Fruit fly (Drosophila melanogaster): Measurements from ENCODE around the gene sNPF.

sNPF gene

DNA sequence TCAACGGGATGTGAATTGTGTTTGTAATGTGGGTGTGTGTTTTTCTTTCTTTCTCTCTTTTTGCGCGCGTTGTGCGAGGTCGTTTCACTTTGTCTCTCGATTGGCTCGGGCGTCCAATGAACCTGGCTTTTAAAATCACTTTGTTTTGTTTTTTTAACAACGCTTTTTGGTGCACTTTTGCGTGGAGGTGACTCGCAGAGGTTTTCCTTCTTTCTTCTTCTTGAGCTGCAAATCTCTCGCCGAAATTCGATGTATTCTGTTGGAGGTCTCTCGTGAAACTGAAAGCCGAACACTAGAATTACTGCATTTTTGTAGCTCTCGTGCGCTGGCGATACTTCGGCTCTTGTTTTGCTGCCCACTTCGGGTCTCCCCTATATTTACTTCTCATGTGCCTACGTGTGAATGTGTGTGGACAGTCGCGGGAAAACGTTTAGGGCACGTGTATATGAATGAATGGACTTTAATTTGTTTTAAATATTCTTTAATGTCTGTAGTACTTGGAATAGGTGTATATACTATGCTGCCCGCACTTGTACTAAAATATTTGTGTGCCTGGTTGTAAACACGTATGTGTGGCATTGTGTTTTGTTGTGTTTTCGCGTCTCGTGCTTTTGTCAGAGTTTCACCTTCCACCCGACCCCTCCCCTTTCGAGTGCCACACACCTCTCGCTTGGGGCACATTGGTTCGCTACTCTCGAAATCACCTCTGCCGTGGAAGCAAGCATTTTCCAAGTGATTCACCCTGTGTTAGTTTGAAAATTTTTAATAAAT lies 57.3 kb downstream of the sNPF start, which contains the start of gene fok (continued):
- TF ChIP-seq CG10543 (GFP tag; optimal IDR thresholded peaks at IDR 0.05) (peak; percentile 100), CG2129 (GFP tag; IDR thresholded peaks at IDR 0.05; ENCODE audit: partially characterized antibody) (no peak), pzg (GFP tag; optimal IDR thresholded peaks at IDR 0.05) (peak; percentile 23), tgo (GFP tag; IDR thresholded peaks at IDR 0.05) (peak; percentile 97), zfh1 (GFP tag; IDR thresholded peaks at IDR 0.05) (peak; percentile 98), H15 (GFP tag; IDR thresholded peaks at IDR 0.05) (peak; percentile 87), CG4360 (GFP tag; IDR thresholded peaks at IDR 0.05) (peak; percentile 49; the same call in 1 of the 2 replicates), CG11560 (tag; IDR thresholded peaks at IDR 0.05) (peak; percentile 86), Doc3 (GFP tag; IDR thresholded peaks at IDR 0.05; ENCODE audit: partially characterized antibody) (0 out of 3 replicates have a peak, but pooled peaks have one; percentile 31), CG2202 (tag; optimal IDR thresholded peaks at IDR 0.05) (peak; percentile 91), cas (GFP tag; IDR thresholded peaks at IDR 0.05) (peak; percentile 82), CG3407 (GFP tag; optimal IDR thresholded peaks at IDR 0.05) (peak; percentile 91), Kr (GFP tag; optimal IDR thresholded peaks at IDR 0.05) (peak; percentile 30), CG8924 (tag; optimal IDR thresholded peaks at IDR 0.05) (peak; percentile 98), Camta (GFP tag; optimal IDR thresholded peaks at IDR 0.05) (peak; percentile 93), fu2 (GFP tag; optimal IDR thresholded peaks at IDR 0.05) (peak; percentile 92), fd96Cb (tag; optimal IDR thresholded peaks at IDR 0.05) (peak; percentile 94), CG6854 (GFP tag; optimal IDR thresholded peaks at IDR 0.05) (peak; percentile 95), Mes4 (GFP tag; optimal IDR thresholded peaks at IDR 0.05) (peak; percentile 88), Fer1 (GFP tag; optimal IDR thresholded peaks at IDR 0.05) (peak; percentile 99), tin (GFP tag; optimal IDR thresholded peaks at IDR 0.05) (peak; percentile 93), CG11456 (GFP tag; IDR thresholded peaks at IDR 0.05) (peak; percentile 99), luna (GFP tag; optimal IDR thresholded peaks at IDR 0.05) (peak; percentile 53), CG33213 (GFP tag; optimal IDR thresholded peaks at IDR 0.05) (peak; percentile 92), CG4707 (GFP tag; optimal IDR thresholded peaks at IDR 0.05) (peak; percentile 87), CG9727 (GFP tag; optimal IDR thresholded peaks at IDR 0.05) (peak; percentile 96), Hmr (GFP tag; optimal IDR thresholded peaks at IDR 0.05) (peak; percentile 98), D19A (tag; optimal IDR thresholded peaks at IDR 0.05) (peak; percentile 95), nau (GFP tag; optimal IDR thresholded peaks at IDR 0.05) (peak; percentile 97)

DNA sequence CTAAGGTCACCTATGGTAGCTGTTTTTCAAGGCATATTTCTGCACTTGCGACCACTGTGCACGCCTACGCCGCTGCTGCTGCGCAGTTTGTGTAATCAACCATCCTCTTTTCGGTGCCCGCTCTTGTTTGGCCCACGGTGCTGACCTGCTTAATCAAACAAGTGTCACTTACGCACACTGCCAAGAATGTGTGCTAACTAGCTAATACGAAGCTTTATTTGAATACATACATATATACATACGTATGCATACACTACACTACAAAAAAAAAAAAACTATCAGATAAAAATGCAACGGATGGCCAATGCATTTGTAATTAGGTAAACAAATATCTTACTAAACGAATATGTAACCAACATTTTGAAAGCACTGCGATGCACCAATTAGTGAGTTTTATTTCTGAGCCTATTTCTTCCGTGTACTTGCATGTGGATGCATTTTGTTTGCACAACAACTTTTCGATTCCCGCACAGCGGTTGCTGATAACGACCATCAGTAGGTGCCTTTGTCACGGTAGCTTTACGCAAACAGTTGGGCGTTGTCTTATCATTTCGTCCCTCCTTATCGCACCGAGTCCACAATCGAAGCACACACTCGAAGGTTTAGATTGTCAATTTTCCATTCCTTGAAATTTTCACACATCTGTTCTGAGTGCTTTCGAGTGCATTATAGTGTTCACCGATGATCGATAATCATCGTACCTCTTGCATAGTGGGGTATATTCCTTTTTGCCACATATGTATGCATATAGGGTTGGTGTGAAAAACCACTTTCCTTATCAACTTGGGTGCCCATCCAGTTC lies 58.8 kb downstream of the sNPF start:
- TF ChIP-seq CG1024 (GFP tag; IDR thresholded peaks at IDR 0.05) (peak; percentile 78), klu (GFP tag; IDR thresholded peaks at IDR 0.05) (peak; percentile 42; the same call in 1 of the 2 replicates), BtbVII (GFP tag; optimal IDR thresholded peaks at IDR 0.05) (peak; percentile 83), CG32767 (GFP tag; IDR thresholded peaks at IDR 0.05) (no peak; the same call in 1 of the 2 replicates), Dip3 (GFP tag; optimal IDR thresholded peaks at IDR 0.05) (peak; percentile 31), Poxn (GFP tag; IDR thresholded peaks at IDR 0.05) (no peak), Rfx (GFP tag; IDR thresholded peaks at IDR 0.05) (peak; percentile 73), caup (GFP tag; optimal IDR thresholded peaks at IDR 0.05; ENCODE audit: severe bottlenecking) (peak; percentile 74), ems (GFP tag; optimal IDR thresholded peaks at IDR 0.05) (peak; percentile 75), Blimp-1 (GFP tag; optimal IDR thresholded peaks at IDR 0.05) (peak; percentile 85), sug (tag; optimal IDR thresholded peaks at IDR 0.05) (peak; percentile 91), hth (optimal IDR thresholded peaks at IDR 0.05) (no peak), CG1529 (GFP tag; optimal IDR thresholded peaks at IDR 0.05) (peak; percentile 75), crc (GFP tag; optimal IDR thresholded peaks at IDR 0.05) (peak; percentile 58), dysf (GFP tag; IDR thresholded peaks at IDR 0.05) (peak; percentile 86), CG4328 (GFP tag; optimal IDR thresholded peaks at IDR 0.05) (peak; percentile 41), CG8388 (GFP tag; optimal IDR thresholded peaks at IDR 0.05) (peak; percentile 81), ac (GFP tag; optimal IDR thresholded peaks at IDR 0.05) (peak; percentile 33), CG8944 (GFP tag; optimal IDR thresholded peaks at IDR 0.05) (peak; percentile 71), Bdp1 (GFP tag; optimal IDR thresholded peaks at IDR 0.05) (peak; percentile 72)

Measured in whole organism, embryonic.